Worm (Caenorhabditis elegans) whole organism, young adult: ENCODE measurements around the gene D1044.6.

Experiments used
- B0035.1 ChIP-seq: sonication (generic microtip); optimal IDR thresholded peaks from 2 replicates; lab custom pipeline; 2016; ENCODE audit warnings: missing genetic modification characterization, mild to moderate bottlenecking, missing compliant biosample characterization, missing genotype, missing genetic modification reagents
- B0336.3 ChIP-seq: fragments of 200-800 bp; sonication (Bioruptor generic); IDR thresholded peaks from 2 replicates; pipeline ENCODE4 v1.3.6; 2022; ENCODE audit warnings: missing genetic modification characterization, missing compliant biosample characterization
- C06A6.2 ChIP-seq: fragments of 200-800 bp; sonication (Bioruptor generic); conservative IDR thresholded peaks from 2 replicates; pipeline ENCODE4 v1.3.6; 2022; ENCODE audit warnings: missing genetic modification characterization, missing compliant biosample characterization
- C17E4.6 ChIP-seq: fragments of 200-800 bp; sonication (Bioruptor generic); IDR thresholded peaks from 2 replicates; pipeline ENCODE4 v1.3.6; 2022; ENCODE audit warnings: missing genetic modification reagents, missing genetic modification characterization, missing compliant biosample characterization
- F10E7.11 ChIP-seq: sonication (generic microtip); optimal IDR thresholded peaks from 2 replicates; lab custom pipeline; 2017; ENCODE audit warnings: mild to moderate bottlenecking, missing genetic modification characterization, moderate library complexity, missing compliant biosample characterization
- F23B12.7 ChIP-seq: sonication (generic microtip); optimal IDR thresholded peaks from 2 replicates; lab custom pipeline; 2017; ENCODE audit warnings: missing genetic modification characterization, mild to moderate bottlenecking, missing compliant biosample characterization, antibody characterized with exemption, moderate library complexity; ENCODE audit not compliant: insufficient read depth
- F49E8.2 ChIP-seq: sonication (generic microtip); optimal IDR thresholded peaks from 3 replicates; lab custom pipeline; 2017; ENCODE audit warnings: missing genetic modification characterization, mild to moderate bottlenecking, missing compliant biosample characterization, antibody characterized with exemption, moderate library complexity; ENCODE audit not compliant: insufficient read depth
- F52B5.7 ChIP-seq: sonication (generic microtip); optimal IDR thresholded peaks from 2 replicates; lab custom pipeline; 2016; ENCODE audit warnings: mild to moderate bottlenecking, missing genetic modification characterization, missing compliant biosample characterization
- T26A5.8 ChIP-seq: sonication (generic microtip); optimal IDR thresholded peaks from 2 replicates; lab custom pipeline; 2016; ENCODE audit warnings: missing genetic modification characterization, missing compliant biosample characterization
- Y53G8AR.9 ChIP-seq: fragments of 200-800 bp; sonication (Bioruptor generic); conservative IDR thresholded peaks from 2 replicates; pipeline ENCODE4 v1.3.6; 2022; ENCODE audit warnings: missing genetic modification reagents, missing genetic modification characterization, missing compliant biosample characterization
- Y56A3A.18 ChIP-seq: fragments of 200-800 bp; sonication (Bioruptor generic); IDR thresholded peaks from 2 replicates; pipeline ENCODE4 v1.3.6; 2022; ENCODE audit warnings: missing genetic modification reagents, missing genetic modification characterization, missing compliant biosample characterization
- Y95B8A.8 ChIP-seq: fragments of 200-800 bp; sonication (Bioruptor generic); IDR thresholded peaks from 2 replicates; pipeline ENCODE4 v1.3.6; 2022; ENCODE audit warnings: missing genetic modification reagents, missing genetic modification characterization, missing compliant biosample characterization
- akir-1 ChIP-seq: fragments of 200-800 bp; sonication (Bioruptor generic); optimal IDR thresholded peaks from 2 replicates; lab custom pipeline; 2018; ENCODE audit warnings: mild to moderate bottlenecking, missing genetic modification characterization, moderate library complexity, missing compliant biosample characterization
- ama-1 ChIP-seq, 3 experiments: fragments of 150-350 bp in 1 of 3; sonication (generic microtip) in 2 of 3; optimal IDR thresholded peaks; 2 replicates each; lab custom pipeline; 2014 to 2018; ENCODE audit warnings: missing biosample characterization in 2 of 3, missing genetic modification characterization in 2 of 3, missing genetic modification reagents in 2 of 3
- aptf-3 ChIP-seq: fragments of 200-800 bp; sonication (Bioruptor generic); IDR thresholded peaks from 2 replicates; pipeline ENCODE4 v1.3.6; 2022; ENCODE audit warnings: missing genetic modification characterization, missing compliant biosample characterization
- atf-7 ChIP-seq: sonication (generic microtip); optimal IDR thresholded peaks from 2 replicates; lab custom pipeline; 2017; ENCODE audit warnings: mild to moderate bottlenecking, missing genetic modification characterization, missing compliant biosample characterization
- athp-1 ChIP-seq: sonication (generic microtip); optimal IDR thresholded peaks from 2 replicates; lab custom pipeline; 2017; ENCODE audit warnings: mild to moderate bottlenecking, missing genetic modification characterization, missing compliant biosample characterization
- attf-3 ChIP-seq: fragments of 200-800 bp; sonication (Bioruptor generic); conservative IDR thresholded peaks from 2 replicates; pipeline ENCODE4 v1.3.6; 2022; ENCODE audit warnings: missing genetic modification reagents, missing genetic modification characterization, missing compliant biosample characterization
- bed-2 ChIP-seq: fragments of 200-800 bp; sonication (Bioruptor generic); IDR thresholded peaks from 2 replicates; pipeline ENCODE4 v1.3.6; 2022; ENCODE audit warnings: missing genetic modification reagents, missing genetic modification characterization, missing compliant biosample characterization
- ccch-3 ChIP-seq: fragments of 200-800 bp; sonication (Bioruptor generic); optimal IDR thresholded peaks from 2 replicates; lab custom pipeline; 2018; ENCODE audit warnings: mild to moderate bottlenecking, missing genetic modification characterization, missing compliant biosample characterization
- cebp-1 ChIP-seq, 2 experiments: fragments of 200-800 bp in 1 of 2; sonication (Bioruptor generic) in 1 of 2; sonication (generic microtip) in 1 of 2; IDR thresholded peaks in 1 of 2; optimal IDR thresholded peaks in 1 of 2; 2 replicates each; pipeline versions ENCODE4 v1.3.6 to Lab custom; 2017 to 2022; ENCODE audit warnings: missing compliant biosample characterization in 2 of 2, missing genetic modification characterization in 2 of 2, mild to moderate bottlenecking in 1 of 2, missing genetic modification reagents in 1 of 2, moderate library complexity in 1 of 2
- cebp-2 ChIP-seq: fragments of 200-800 bp; sonication (Bioruptor generic); IDR thresholded peaks from 2 replicates; pipeline ENCODE4 v1.3.6; 2022; ENCODE audit warnings: missing genetic modification characterization, missing compliant biosample characterization
- ceh-27 ChIP-seq: fragments of 200-800 bp; sonication (Bioruptor generic); optimal IDR thresholded peaks from 2 replicates; lab custom pipeline; 2018; ENCODE audit warnings: mild to moderate bottlenecking, missing genetic modification characterization, moderate library complexity, missing compliant biosample characterization
- ceh-58 ChIP-seq: fragments of 200-800 bp; sonication (Bioruptor generic); IDR thresholded peaks from 2 replicates; pipeline ENCODE4 v1.3.6; 2022; ENCODE audit warnings: missing genetic modification characterization, missing compliant biosample characterization
- ceh-91 ChIP-seq: fragments of 200-800 bp; sonication (Bioruptor generic); IDR thresholded peaks from 2 replicates; pipeline ENCODE4 v1.3.6; 2022; ENCODE audit warnings: missing genetic modification reagents, missing genetic modification characterization, missing compliant biosample characterization
- chd-7 ChIP-seq: sonication (generic microtip); optimal IDR thresholded peaks from 2 replicates; lab custom pipeline; 2016; ENCODE audit warnings: mild to moderate bottlenecking, missing genetic modification characterization, moderate library complexity, missing compliant biosample characterization
- dox-1 ChIP-seq: fragments of 200-800 bp; sonication (Bioruptor generic); IDR thresholded peaks from 2 replicates; pipeline ENCODE4 v1.3.6; 2022; ENCODE audit warnings: missing genetic modification reagents, missing genetic modification characterization, missing compliant biosample characterization
- dpff-1 ChIP-seq: sonication (generic microtip); optimal IDR thresholded peaks from 2 replicates; lab custom pipeline; 2017; ENCODE audit warnings: mild to moderate bottlenecking, missing genetic modification characterization, missing compliant biosample characterization
- fkh-3 ChIP-seq: sonication (generic microtip); optimal IDR thresholded peaks from 2 replicates; lab custom pipeline; 2016; ENCODE audit warnings: mild to moderate bottlenecking, missing genetic modification characterization, missing compliant biosample characterization
- hlh-12 ChIP-seq: sonication (generic microtip); optimal IDR thresholded peaks from 2 replicates; lab custom pipeline; 2016; ENCODE audit warnings: missing genetic modification characterization, missing compliant biosample characterization
- hmg-1.2 ChIP-seq: fragments of 200-800 bp; sonication (Bioruptor generic); IDR thresholded peaks from 2 replicates; pipeline ENCODE4 v1.3.6; 2022; ENCODE audit warnings: missing genetic modification reagents, missing genetic modification characterization, missing compliant biosample characterization
- hmg-20 ChIP-seq: fragments of 200-800 bp; sonication (Bioruptor generic); IDR thresholded peaks from 2 replicates; pipeline ENCODE4 v1.3.6; 2022; ENCODE audit warnings: missing genetic modification reagents, missing genetic modification characterization, missing compliant biosample characterization
- hsf-1 ChIP-seq: fragments of 200-800 bp; sonication (Bioruptor generic); IDR thresholded peaks from 2 replicates; pipeline ENCODE4 v1.3.6; 2022; ENCODE audit warnings: missing genetic modification reagents, missing genetic modification characterization, missing compliant biosample characterization
- lag-1 ChIP-seq: fragments of 200-800 bp; sonication (Bioruptor generic); IDR thresholded peaks from 2 replicates; pipeline ENCODE4 v1.3.6; 2022; ENCODE audit warnings: missing genetic modification reagents, missing genetic modification characterization, missing compliant biosample characterization
- madf-10 ChIP-seq: sonication (generic microtip); optimal IDR thresholded peaks from 2 replicates; lab custom pipeline; 2016; ENCODE audit warnings: mild to moderate bottlenecking, missing genetic modification characterization, missing compliant biosample characterization
- madf-3 ChIP-seq: fragments of 200-800 bp; sonication (Bioruptor generic); IDR thresholded peaks from 2 replicates; pipeline ENCODE4 v1.3.6; 2022; ENCODE audit warnings: missing genetic modification reagents, missing genetic modification characterization, missing compliant biosample characterization
- madf-6 ChIP-seq: fragments of 200-800 bp; sonication (Bioruptor generic); IDR thresholded peaks from 2 replicates; pipeline ENCODE4 v1.3.6; 2022; ENCODE audit warnings: missing genetic modification reagents, missing genetic modification characterization, missing compliant biosample characterization
- nfya-2 ChIP-seq: fragments of 200-800 bp; sonication (Bioruptor generic); IDR thresholded peaks from 2 replicates; pipeline ENCODE4 v1.3.6; 2022; ENCODE audit warnings: missing genetic modification reagents, missing genetic modification characterization, missing compliant biosample characterization
- nhr-27 ChIP-seq: fragments of 200-800 bp; sonication (Bioruptor generic); optimal IDR thresholded peaks from 2 replicates; lab custom pipeline; 2018; ENCODE audit warnings: mild to moderate bottlenecking, missing genetic modification characterization, moderate library complexity, missing compliant biosample characterization
- rec-8 ChIP-seq, 2 experiments: sonication (generic microtip); optimal IDR thresholded peaks; 2 replicates each; lab custom pipeline; 2016; ENCODE audit warnings: mild to moderate bottlenecking in 2 of 2, missing genetic modification characterization in 2 of 2, missing genetic modification reagents in 2 of 2, missing genotype in 2 of 2, missing biosample characterization in 1 of 2, missing compliant biosample characterization in 1 of 2, moderate library complexity in 1 of 2
- tlf-1 ChIP-seq: fragments of 200-800 bp; sonication (Bioruptor generic); optimal IDR thresholded peaks from 2 replicates; lab custom pipeline; 2018; ENCODE audit warnings: mild to moderate bottlenecking, missing genetic modification characterization, missing compliant biosample characterization
- zfh-2 ChIP-seq: fragments of 200-800 bp; sonication (Bioruptor generic); conservative IDR thresholded peaks from 2 replicates; pipeline ENCODE4 v1.3.6; 2022; ENCODE audit warnings: missing genetic modification reagents, missing genetic modification characterization, missing compliant biosample characterization
- ztf-26 ChIP-seq: sonication (generic microtip); optimal IDR thresholded peaks from 2 replicates; lab custom pipeline; 2017; ENCODE audit warnings: missing genetic modification characterization, missing compliant biosample characterization
- ztf-3 ChIP-seq: fragments of 200-800 bp; sonication (Bioruptor generic); optimal IDR thresholded peaks from 2 replicates; lab custom pipeline; 2018; ENCODE audit warnings: mild to moderate bottlenecking, missing genetic modification characterization, missing compliant biosample characterization

The D1044.6 gene

DNA sequence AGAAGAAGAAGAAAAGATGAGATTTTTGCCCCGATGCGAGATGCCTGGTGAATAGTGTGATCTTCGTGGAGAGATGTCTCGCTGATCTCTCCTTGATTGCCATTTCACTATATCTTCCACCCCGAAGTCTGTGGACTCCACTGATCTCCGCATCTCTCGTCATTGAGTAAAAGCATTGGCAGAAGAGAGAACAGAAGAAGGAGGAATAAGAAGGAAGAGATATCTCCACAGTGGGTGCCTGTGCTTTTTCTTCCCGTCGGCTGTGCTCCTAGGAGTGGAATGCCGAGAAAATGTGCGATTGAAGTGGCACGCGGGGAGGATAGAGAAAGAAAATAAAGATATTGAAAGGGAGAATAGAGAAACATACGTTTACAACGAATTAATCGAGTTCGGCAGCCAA is 20.7 kb upstream of the D1044.6 start:
- no peak for TF ChIP-seq C17E4.6 (GFP tag; lab: Robert Waterston, UW)
- 0 out of 2 replicates have a peak, but pooled peaks have one; percentile 10 for TF ChIP-seq hmg-1.2 (GFP tag; lab: Robert Waterston, UW)
- TF ChIP-seq attf-3 = no peak
- peak; percentile 84 for TF ChIP-seq zfh-2 (GFP tag; lab: Robert Waterston, UW)
- no peak for TF ChIP-seq ceh-58
- TF ChIP-seq, all 124 proteins: peak for 2

DNA sequence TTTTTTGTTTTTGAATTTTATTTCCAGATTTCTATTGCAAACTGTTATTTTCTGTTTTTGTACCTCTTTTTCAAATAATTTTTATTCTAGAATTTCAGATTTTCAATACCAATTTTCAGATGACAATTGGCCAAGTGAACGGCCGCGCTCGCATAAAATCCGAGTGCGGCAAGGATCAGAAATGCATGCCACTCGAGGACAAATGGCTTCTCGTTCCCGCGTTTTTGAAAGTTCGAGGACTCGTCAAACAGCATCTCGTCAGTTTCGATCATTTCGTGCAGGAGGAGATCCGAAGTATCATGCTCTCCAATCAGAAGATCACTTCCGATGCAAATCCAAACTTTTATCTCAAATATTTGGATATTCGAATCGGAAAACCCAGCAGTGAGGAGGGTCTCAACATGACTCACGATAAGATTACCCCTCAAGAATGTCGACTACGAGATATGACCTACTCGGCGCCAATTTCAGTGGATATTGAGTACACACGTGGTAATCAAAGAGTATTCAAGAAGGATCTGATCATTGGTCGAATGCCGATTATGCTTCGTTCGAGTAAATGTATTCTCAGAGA is 14.4 kb upstream of the D1044.6 start, which contains the start of gene rpc-2:
Gene rpc-2, plus strand, starts transcription at position 120 of the 574 bp plus-strand sequence.
- TF ChIP-seq ccch-3 (GFP tag; lab: Kevin White, UChicago) (no peak), cebp-2 (GFP tag; lab: Robert Waterston, UW) (0 out of 2 replicates have a peak, but pooled peaks have one; percentile 34), chd-7 (tag; lab: Kevin White, UChicago) (peak; percentile 85), tlf-1 (GFP tag; lab: Kevin White, UChicago) (peak; percentile 25), ztf-26 (tag; lab: Kevin White, UChicago) (peak; percentile 3), madf-6 (peak; percentile 48; the same call in 1 of the 2 replicates), ceh-27 (GFP tag; lab: Kevin White, UChicago) (no peak), F23B12.7 (no peak), fkh-3 (tag; lab: Kevin White, UChicago) (peak; percentile 32), F52B5.7 (tag; lab: Kevin White, UChicago) (peak; percentile 69), cebp-1 (GFP tag; IDR thresholded peaks at IDR 0.05; lab: Robert Waterston, UW) (no peak), cebp-1 (tag; optimal IDR thresholded peaks at IDR 0.05; lab: Kevin White, UChicago) (peak; percentile 55), hlh-12 (tag; lab: Kevin White, UChicago) (no peak), Y56A3A.18 (GFP tag; lab: Robert Waterston, UW) (peak; percentile 59; the same call in 1 of the 2 replicates), akir-1 (GFP tag; lab: Kevin White, UChicago) (no peak), madf-3 (GFP tag; lab: Robert Waterston, UW) (peak; percentile 47; the same call in 1 of the 2 replicates), C06A6.2 (GFP tag; lab: Robert Waterston, UW) (0 out of 2 replicates have a peak, but pooled peaks have one; percentile 39), madf-10 (tag; lab: Kevin White, UChicago) (peak; percentile 26), ama-1 (optimal IDR thresholded peaks at IDR 0.05; lab: Kevin White, UChicago) (peak; percentile 52), ama-1 (GFP tag; optimal IDR thresholded peaks at IDR 0.05; lab: Kevin White, UChicago) (no peak), dpff-1 (tag; lab: Kevin White, UChicago) (peak; percentile 74), atf-7 (tag; lab: Kevin White, UChicago) (peak; percentile 44), F49E8.2 (tag; lab: Kevin White, UChicago) (no peak), Y95B8A.8 (GFP tag; lab: Robert Waterston, UW) (peak; percentile 38; the same call in 1 of the 2 replicates), ceh-91 (GFP tag; lab: Robert Waterston, UW) (no peak), hmg-20 (GFP tag; lab: Robert Waterston, UW) (0 out of 2 replicates have a peak, but pooled peaks have one; percentile 51), F10E7.11 (tag; lab: Kevin White, UChicago) (peak; percentile 18), T26A5.8 (peak; percentile 28), hmg-1.2 (GFP tag; lab: Robert Waterston, UW) (0 out of 2 replicates have a peak, but pooled peaks have one; percentile 16), lag-1 (GFP tag; lab: Robert Waterston, UW) (no peak), Y53G8AR.9 (GFP tag; lab: Robert Waterston, UW) (peak; percentile 86), aptf-3 (GFP tag; lab: Robert Waterston, UW) (0 out of 2 replicates have a peak, but pooled peaks have one; percentile 27), nfya-2 (GFP tag; lab: Robert Waterston, UW) (0 out of 2 replicates have a peak, but pooled peaks have one; percentile 76), B0035.1 (tag; lab: Kevin White, UChicago) (peak; percentile 9), ztf-3 (GFP tag; lab: Kevin White, UChicago) (no peak), athp-1 (tag; lab: Kevin White, UChicago) (peak; percentile 70), B0336.3 (GFP tag; lab: Robert Waterston, UW) (peak; percentile 63; the same call in 1 of the 2 replicates), hsf-1 (GFP tag; lab: Robert Waterston, UW) (peak; percentile 72), nhr-27 (tag; lab: Kevin White, UChicago) (peak; percentile 1), rec-8 (tag; optimal IDR thresholded peaks at IDR 0.05; lab: Kevin White, UChicago) (peak in 1 of 2 experiments; percentile 24), zfh-2 (GFP tag; lab: Robert Waterston, UW) (peak; percentile 43; the same call in 1 of the 2 replicates), C17E4.6 (GFP tag; lab: Robert Waterston, UW) (no peak), dox-1 (GFP tag; lab: Robert Waterston, UW) (0 out of 2 replicates have a peak, but pooled peaks have one; percentile 15), bed-2 (GFP tag; lab: Robert Waterston, UW) (no peak)
